Worm (Caenorhabditis elegans): ENCODE data around the gene Y60A9.3.

Y60A9.3 gene

DNA sequence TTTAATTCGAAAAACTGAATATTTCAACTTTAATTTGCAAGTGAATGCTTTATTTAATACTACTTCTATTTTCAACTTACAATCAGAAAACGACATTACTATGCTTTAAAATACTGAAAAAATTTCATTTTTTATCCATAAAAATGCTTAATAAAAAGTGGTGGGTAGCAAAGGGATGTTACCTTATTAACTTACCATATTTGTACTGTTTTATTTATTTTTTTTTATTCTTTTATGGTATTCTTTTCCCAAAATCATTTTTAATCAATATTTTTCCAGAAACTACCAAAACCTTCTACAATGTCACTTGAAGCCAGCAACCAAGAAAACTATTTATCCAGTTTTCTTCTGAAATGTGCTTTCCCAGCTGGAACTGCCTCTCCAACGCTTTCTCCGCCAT is at the start of gene Y60A9.3:
Gene Y60A9.3 (plus strand): TSS at position 301 of the 400 bp plus-strand sequence.
- TF ChIP-seq fos-1 (tag; optimal IDR thresholded peaks at IDR 0.05), result no peak
- TF ChIP-seq nhr-10 (tag; optimal IDR thresholded peaks at IDR 0.05), result no peak
- no peak for TF ChIP-seq mdt-29 (GFP tag; IDR thresholded peaks at IDR 0.05)
- TF ChIP-seq zfp-2 (tag; optimal IDR thresholded peaks at IDR 0.05), result no peak
- TF ChIP-seq lin-38 (GFP tag; IDR thresholded peaks at IDR 0.05), result no peak
- no peak for TF ChIP-seq F37D6.2 (tag; optimal IDR thresholded peaks at IDR 0.05)
- no peak for TF ChIP-seq madf-9 (GFP tag; conservative IDR thresholded peaks at IDR 0.05)
- TF ChIP-seq D1046.2 (GFP tag; IDR thresholded peaks at IDR 0.05), result no peak
- no peak for TF ChIP-seq cey-2 (tag; optimal IDR thresholded peaks at IDR 0.05; ENCODE audit: borderline replicate concordance, insufficient read depth)
- no peak for TF ChIP-seq sdz-12 (GFP tag; optimal IDR thresholded peaks at IDR 0.05)
- TF ChIP-seq arid-1 (GFP tag; conservative IDR thresholded peaks at IDR 0.05), result no peak
- TF ChIP-seq lin-29 (GFP tag; IDR thresholded peaks at IDR 0.05), result no peak

- TF ChIP-seq zag-1 (tag; optimal IDR thresholded peaks at IDR 0.05), result no peak
- TF ChIP-seq lin-1 (GFP tag; IDR thresholded peaks at IDR 0.05), result no peak
- TF ChIP-seq aly-2 (tag; optimal IDR thresholded peaks at IDR 0.05), result no peak
- TF ChIP-seq nhr-28 (tag; optimal IDR thresholded peaks at IDR 0.05), result peak; percentile 17
- no peak for TF ChIP-seq egl-27 (tag; optimal IDR thresholded peaks at IDR 0.05)
- TF ChIP-seq hlh-30 (tag; optimal IDR thresholded peaks at IDR 0.05; ENCODE audit: insufficient read depth), result peak; percentile 37
- TF ChIP-seq mxl-3 (GFP tag; optimal IDR thresholded peaks at IDR 0.05), result no peak
- TF ChIP-seq fkh-10 (GFP tag; optimal IDR thresholded peaks at IDR 0.05), result no peak
- TF ChIP-seq daf-8 (GFP tag; IDR thresholded peaks at IDR 0.05), result no peak
- TF ChIP-seq ceh-44 (GFP tag; IDR thresholded peaks at IDR 0.05), result no peak
- TF ChIP-seq lin-39 (tag; optimal IDR thresholded peaks at IDR 0.05), result no peak
Measured at ce11 chrX:14334151-14334550, 48.9 kb upstream of the Y60A9.3 start.

- no peak for TF ChIP-seq F37D6.2 (tag; optimal IDR thresholded peaks at IDR 0.05)
- TF ChIP-seq sdz-12 (GFP tag; optimal IDR thresholded peaks at IDR 0.05), result no peak
- no peak for TF ChIP-seq nhr-77 (tag; optimal IDR thresholded peaks at IDR 0.05)
Measured at ce11 chrX:14335220-14335619, 47.8 kb upstream of the Y60A9.3 start, which contains the start of gene K04G11.1. K04G11.1 (plus strand) TSS chrX:14335520.

ce11 chrX:14335621-14336020 is 47.4 kb upstream of the Y60A9.3 start:
- no peak for TF ChIP-seq madf-9 (GFP tag; conservative IDR thresholded peaks at IDR 0.05)
- no peak for TF ChIP-seq fkh-10 (GFP tag; optimal IDR thresholded peaks at IDR 0.05)
- no peak for TF ChIP-seq mes-2 (tag; optimal IDR thresholded peaks at IDR 0.05; ENCODE audit: poor library complexity, severe bottlenecking)
- TF ChIP-seq Y48G9A.11 (GFP tag; IDR thresholded peaks at IDR 0.05), result no peak
- TF ChIP-seq zip-11 (GFP tag; IDR thresholded peaks at IDR 0.05), result no peak
- TF ChIP-seq nhr-41 (GFP tag; IDR thresholded peaks at IDR 0.05), result no peak
- no peak for TF ChIP-seq zag-1 (tag; optimal IDR thresholded peaks at IDR 0.05)
- TF ChIP-seq hmg-1.1 (GFP tag; IDR thresholded peaks at IDR 0.05), result no peak
- no peak for TF ChIP-seq spr-3 (GFP tag; optimal IDR thresholded peaks at IDR 0.05)
- no peak for TF ChIP-seq T20F7.1 (GFP tag; optimal IDR thresholded peaks at IDR 0.05)
- TF ChIP-seq hlh-30 (tag; optimal IDR thresholded peaks at IDR 0.05; ENCODE audit: insufficient read depth), result no peak
- no peak for TF ChIP-seq D1046.2 (GFP tag; IDR thresholded peaks at IDR 0.05)
- peak; percentile 22 for TF ChIP-seq hlh-11 (tag; optimal IDR thresholded peaks at IDR 0.05)
- TF ChIP-seq set-16 (GFP tag; IDR thresholded peaks at IDR 0.05), result peak; percentile 22; the same call in 1 of the 2 replicates
- TF ChIP-seq lin-1 (GFP tag; IDR thresholded peaks at IDR 0.05), result no peak
- TF ChIP-seq mxl-2 (GFP tag; conservative IDR thresholded peaks at IDR 0.05), result no peak
- TF ChIP-seq ceh-20 (GFP tag; IDR thresholded peaks at IDR 0.05), result no peak
- TF ChIP-seq unc-130 (GFP tag; optimal IDR thresholded peaks at IDR 0.05), result no peak
